Worm (Caenorhabditis elegans) whole organism, young adult: ENCODE data around the gene best-2.

Experiments
- Y53F4B.3 ChIP-seq: fragments of 200-800 bp; sonication (Bioruptor generic); IDR thresholded peaks from 2 replicates; pipeline ENCODE4 v1.3.6; 2022; ENCODE audit warnings: missing genetic modification reagents, missing genetic modification characterization, missing compliant biosample characterization
- atf-7 ChIP-seq: sonication (generic microtip); optimal IDR thresholded peaks from 2 replicates; lab custom pipeline; 2017; ENCODE audit warnings: mild to moderate bottlenecking, missing genetic modification characterization, missing compliant biosample characterization
- die-1 ChIP-seq: sonication (generic microtip); optimal IDR thresholded peaks from 2 replicates; lab custom pipeline; 2016; ENCODE audit warnings: missing genotype, mild to moderate bottlenecking, missing genetic modification characterization, missing compliant biosample characterization
- let-607 ChIP-seq, 2 experiments: fragments of 200-800 bp in 1 of 2; sonication (Bioruptor generic) in 1 of 2; sonication (generic microtip) in 1 of 2; optimal IDR thresholded peaks; 2 replicates each; lab custom pipeline; 2016 to 2018; ENCODE audit warnings: mild to moderate bottlenecking in 2 of 2, missing compliant biosample characterization in 2 of 2, missing genetic modification characterization in 2 of 2, moderate library complexity in 2 of 2, missing genotype in 1 of 2
- madf-8 ChIP-seq: fragments of 200-800 bp; sonication (Bioruptor generic); conservative IDR thresholded peaks from 2 replicates; pipeline ENCODE4 v1.3.6; 2022; ENCODE audit warnings: missing genetic modification reagents, missing genetic modification characterization, missing compliant biosample characterization
- rec-8 ChIP-seq, 2 experiments: sonication (generic microtip); optimal IDR thresholded peaks; 2 replicates each; lab custom pipeline; 2016; ENCODE audit warnings: mild to moderate bottlenecking in 2 of 2, missing genetic modification characterization in 2 of 2, missing genetic modification reagents in 2 of 2, missing genotype in 2 of 2, missing biosample characterization in 1 of 2, missing compliant biosample characterization in 1 of 2, moderate library complexity in 1 of 2
- unc-62 ChIP-seq: fragments of 150-350 bp; optimal IDR thresholded peaks from 2 replicates; lab custom pipeline; 2014; ENCODE audit warnings: missing biosample characterization, missing genetic modification reagents, missing genetic modification characterization
- zim-3 ChIP-seq: sonication (generic microtip); optimal IDR thresholded peaks from 2 replicates; lab custom pipeline; 2017; ENCODE audit warnings: mild to moderate bottlenecking, missing genetic modification characterization, moderate library complexity, missing compliant biosample characterization

DNA sequence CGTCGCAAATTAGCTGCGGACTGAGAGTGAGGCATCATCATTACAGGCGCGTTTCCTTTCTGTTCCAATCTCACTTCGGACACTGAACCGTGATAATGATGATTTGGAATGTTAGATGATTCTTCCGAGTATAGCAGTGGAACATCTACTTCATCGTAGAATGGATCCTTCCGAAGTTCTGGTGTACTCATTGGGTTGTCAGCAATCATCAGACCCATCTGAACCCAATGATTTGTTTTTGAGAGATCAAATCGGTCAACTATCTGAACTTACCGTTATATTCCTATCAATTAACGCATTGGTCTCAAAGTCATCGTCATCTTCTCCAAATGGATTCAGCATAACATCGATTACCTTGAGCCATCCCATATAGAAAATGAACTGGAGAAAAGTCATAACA is 4.5 kb downstream of the best-2 start:
- TF ChIP-seq rec-8 (tag; optimal IDR thresholded peaks at IDR 0.05; lab: Kevin White, UChicago) = no peak
- no peak for TF ChIP-seq atf-7
- TF ChIP-seq let-607 (tag; optimal IDR thresholded peaks at IDR 0.05; lab: Kevin White, UChicago) = no peak
- no peak for TF ChIP-seq madf-8
- TF ChIP-seq die-1 = no peak
- no peak for TF ChIP-seq unc-62 (GFP tag; lab: Kevin White, UChicago)
- TF ChIP-seq zim-3 = no peak
- no peak for TF ChIP-seq Y53F4B.3 (GFP tag; lab: Robert Waterston, UW)
